Comparison of ENCODE assay signal across 5 worm cellular contexts in genomic region chrV:11059180-11059579, ce11.
TF ChIP-seq lines count a peak whose summit lies in the region.

TSS of gene T04C12.1 (minus strand) at chrV:11059269.

TF ChIP-seq in whole organism, L1 larva, 84 proteins besides CTCF, POLR2A, EP300 and RAD21:
- no peak for TF ChIP-seq ces-1 (GFP tag; optimal IDR thresholded peaks at IDR 0.05; lab: Kevin White, UChicago)
- TF ChIP-seq ztf-4 (tag; optimal IDR thresholded peaks at IDR 0.05; lab: Kevin White, UChicago) = no peak
- TF ChIP-seq elt-2 (tag; optimal IDR thresholded peaks at IDR 0.05; lab: Kevin White, UChicago) = peak; percentile 4
- TF ChIP-seq nhr-90 (tag; optimal IDR thresholded peaks at IDR 0.05; lab: Kevin White, UChicago; ENCODE audit: poor library complexity) = peak; percentile 13
- no peak for TF ChIP-seq unc-62 (GFP tag; optimal IDR thresholded peaks at IDR 0.05; lab: Kevin White, UChicago)
- TF ChIP-seq irx-1 (tag; optimal IDR thresholded peaks at IDR 0.05; lab: Kevin White, UChicago) = no peak
- TF ChIP-seq fkh-4 (tag; optimal IDR thresholded peaks at IDR 0.05; lab: Kevin White, UChicago; ENCODE audit: borderline replicate concordance) = no peak
- TF ChIP-seq nhr-71 (tag; optimal IDR thresholded peaks at IDR 0.05; lab: Kevin White, UChicago) = peak; percentile 19
- peak; percentile 61 for TF ChIP-seq ama-1 (optimal IDR thresholded peaks at IDR 0.05; lab: Kevin White, UChicago)
- TF ChIP-seq nhr-85 (tag; lab: Kevin White, UChicago) = peak; percentile 13
- TF ChIP-seq F16B12.6 (tag; optimal IDR thresholded peaks at IDR 0.05; lab: Kevin White, UChicago) = no peak
- TF ChIP-seq nhr-19 (GFP tag; conservative IDR thresholded peaks at IDR 0.05; lab: Robert Waterston, UW) = 0 out of 2 replicates have a peak, but pooled peaks have one; percentile 13
- TF ChIP-seq blmp-1 (tag; optimal IDR thresholded peaks at IDR 0.05; lab: Kevin White, UChicago) = no peak

TF ChIP-seq in whole organism, L2 larva, 48 proteins besides CTCF, POLR2A, EP300 and RAD21:
- TF ChIP-seq sma-9 (GFP tag; optimal IDR thresholded peaks at IDR 0.05; lab: Kevin White, UChicago) (peak; percentile 9), sma-9 (tag; optimal IDR thresholded peaks at IDR 0.05; lab: Kevin White, UChicago) (no peak), nhr-25 (tag; optimal IDR thresholded peaks at IDR 0.05; lab: Kevin White, UChicago) (peak; percentile 29), unc-39 (tag; optimal IDR thresholded peaks at IDR 0.05; lab: Kevin White, UChicago) (no peak), nhr-77 (tag; optimal IDR thresholded peaks at IDR 0.05; lab: Kevin White, UChicago) (no peak), ama-1 (optimal IDR thresholded peaks at IDR 0.05; lab: Kevin White, UChicago) (peak; percentile 56)

TF ChIP-seq in whole organism, L3 larva, 47 proteins besides CTCF, POLR2A, EP300 and RAD21:
- TF ChIP-seq nhr-237 (tag; optimal IDR thresholded peaks at IDR 0.05; lab: Kevin White, UChicago) (no peak), fos-1 (tag; optimal IDR thresholded peaks at IDR 0.05; lab: Kevin White, UChicago) (no peak), ztf-4 (tag; optimal IDR thresholded peaks at IDR 0.05; lab: Kevin White, UChicago) (no peak), ama-1 (optimal IDR thresholded peaks at IDR 0.05; lab: Kevin White, UChicago) (peak; percentile 77), daf-12 (tag; optimal IDR thresholded peaks at IDR 0.05; lab: Kevin White, UChicago) (no peak), nhr-28 (tag; optimal IDR thresholded peaks at IDR 0.05; lab: Kevin White, UChicago) (no peak), unc-39 (tag; optimal IDR thresholded peaks at IDR 0.05; lab: Kevin White, UChicago) (no peak), pha-4 (tag; optimal IDR thresholded peaks at IDR 0.05; lab: Kevin White, UChicago) (no peak), tbx-2 (tag; optimal IDR thresholded peaks at IDR 0.05; lab: Kevin White, UChicago) (no peak), lin-39 (tag; optimal IDR thresholded peaks at IDR 0.05; lab: Kevin White, UChicago) (no peak), jun-1 (tag; optimal IDR thresholded peaks at IDR 0.05; lab: Kevin White, UChicago) (no peak), unc-62 (GFP tag; optimal IDR thresholded peaks at IDR 0.05; lab: Kevin White, UChicago) (no peak), nhr-67 (tag; optimal IDR thresholded peaks at IDR 0.05; lab: Kevin White, UChicago) (no peak), nhr-25 (tag; optimal IDR thresholded peaks at IDR 0.05; lab: Kevin White, UChicago) (peak; percentile 24), ceh-9 (tag; optimal IDR thresholded peaks at IDR 0.05; lab: Kevin White, UChicago) (no peak), nhr-11 (tag; optimal IDR thresholded peaks at IDR 0.05; lab: Kevin White, UChicago) (no peak)

TF ChIP-seq in whole organism, late embryonic, 69 proteins besides CTCF, POLR2A, EP300 and RAD21:
- TF ChIP-seq elt-2 (tag; optimal IDR thresholded peaks at IDR 0.05; lab: Kevin White, UChicago) (peak; percentile 45), tbx-7 (tag; optimal IDR thresholded peaks at IDR 0.05; lab: Kevin White, UChicago) (no peak)

TF ChIP-seq in whole organism, young adult, 124 proteins besides CTCF, POLR2A, EP300 and RAD21:
- TF ChIP-seq attf-5 (GFP tag; optimal IDR thresholded peaks at IDR 0.05; lab: Kevin White, UChicago) = no peak
- no peak for TF ChIP-seq F49E8.2 (tag; optimal IDR thresholded peaks at IDR 0.05; lab: Kevin White, UChicago; ENCODE audit: insufficient read depth)
- no peak for TF ChIP-seq tlf-1 (GFP tag; optimal IDR thresholded peaks at IDR 0.05; lab: Kevin White, UChicago)
- TF ChIP-seq somi-1 (GFP tag; optimal IDR thresholded peaks at IDR 0.05; lab: Kevin White, UChicago) = no peak
- peak; percentile 6 for TF ChIP-seq ama-1 (optimal IDR thresholded peaks at IDR 0.05; lab: Kevin White, UChicago)
- no peak for TF ChIP-seq ama-1 (GFP tag; optimal IDR thresholded peaks at IDR 0.05; lab: Kevin White, UChicago)
- no peak for TF ChIP-seq atf-7 (tag; optimal IDR thresholded peaks at IDR 0.05; lab: Kevin White, UChicago)

Comparison
In these comparisons a context has a peak if more than half of its experiments do, and no peak if none do; other contexts are left out.
1. Of the 8 proteins assayed by ChIP-seq in both whole organism, young adult and whole organism, L1 larva: peak only in whole organism, young adult: none; only in whole organism, L1 larva: nhr-90; in both: none; in neither: 6; mixed calls (peak in some experiments, not most) for 1.